Worm (Caenorhabditis elegans): Measurements from ENCODE around the gene srh-128.

DNA sequence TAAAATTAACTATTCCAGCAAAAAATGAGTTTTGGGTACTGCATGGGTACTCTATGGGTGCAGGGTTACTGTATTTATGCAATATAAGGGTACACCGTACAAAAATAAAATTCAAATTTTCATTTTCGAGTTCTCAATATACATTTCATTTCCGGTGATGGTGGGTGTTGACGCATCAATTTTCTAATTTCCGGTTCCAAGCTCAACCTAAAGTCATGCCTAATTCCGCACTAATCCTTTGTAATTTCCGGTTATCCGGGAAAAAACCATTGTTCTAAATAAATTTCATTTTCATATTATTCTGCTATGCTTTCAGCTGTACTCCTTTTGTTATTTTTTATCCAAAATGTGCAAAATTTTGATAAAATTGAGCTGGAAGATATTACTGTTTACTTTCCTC, 45.7 kb downstream of the srh-128 start, which contains the start of gene gcy-21:
- TF ChIP-seq pes-1 (GFP tag; IDR thresholded peaks at IDR 0.05) (no peak), tra-4 (tag; optimal IDR thresholded peaks at IDR 0.05) (no peak), ama-1 (optimal IDR thresholded peaks at IDR 0.05) (no peak)
